Fruit fly (Drosophila melanogaster) whole organism, adult: ENCODE measurements around the gene Trx2.

Experiments
- CG11617 ChIP-seq: fragments of 200-800 bp; sonication (Bioruptor generic); optimal IDR thresholded peaks from 2 replicates; lab custom pipeline; 2017; ENCODE audit warnings: mild to moderate bottlenecking, missing biosample characterization, missing genetic modification reagents, missing genetic modification characterization
- CG12768 ChIP-seq: fragments of 200-800 bp; sonication (Bioruptor generic); optimal IDR thresholded peaks from 2 replicates; lab custom pipeline; 2017; ENCODE audit warnings: missing biosample characterization, missing genetic modification characterization, mild to moderate bottlenecking, moderate library complexity, missing genetic modification reagents
- CG14711 ChIP-seq: fragments of 200-800 bp; sonication (Bioruptor generic); optimal IDR thresholded peaks from 2 replicates; lab custom pipeline; 2018; ENCODE audit warnings: missing biosample characterization, mild to moderate bottlenecking, missing genetic modification characterization, moderate library complexity
- CG1620 ChIP-seq: fragments of 200-800 bp; sonication (Bioruptor generic); optimal IDR thresholded peaks from 2 replicates; lab custom pipeline; 2016; ENCODE audit warnings: missing biosample characterization, missing genetic modification characterization
- CG33017 ChIP-seq: fragments of 200-800 bp; sonication (Bioruptor generic); optimal IDR thresholded peaks from 2 replicates; lab custom pipeline; 2018; ENCODE audit warnings: missing biosample characterization, mild to moderate bottlenecking, missing genetic modification characterization, moderate library complexity
- CG5204 ChIP-seq: fragments of 200-800 bp; sonication (Bioruptor generic); optimal IDR thresholded peaks from 2 replicates; lab custom pipeline; 2016; ENCODE audit warnings: missing biosample characterization, missing genetic modification characterization
- CG7045 ChIP-seq: fragments of 200-800 bp; sonication (Bioruptor generic); optimal IDR thresholded peaks from 2 replicates; lab custom pipeline; 2017; ENCODE audit warnings: missing biosample characterization, mild to moderate bottlenecking, missing genetic modification characterization
- CG7101 ChIP-seq: fragments of 200-800 bp; sonication (Bioruptor generic); optimal IDR thresholded peaks from 2 replicates; lab custom pipeline; 2018; ENCODE audit warnings: missing biosample characterization, mild to moderate bottlenecking, missing genetic modification characterization, moderate library complexity
- Clk ChIP-seq: fragments of 200-800 bp; sonication (Bioruptor generic); optimal IDR thresholded peaks from 2 replicates; lab custom pipeline; 2017; ENCODE audit warnings: missing biosample characterization, missing genetic modification characterization
- Crg-1 ChIP-seq: fragments of 200-800 bp; sonication (Bioruptor generic); optimal IDR thresholded peaks from 2 replicates; lab custom pipeline; 2016; ENCODE audit warnings: missing biosample characterization, missing genetic modification characterization
- Hr96 ChIP-seq: fragments of 200-800 bp; sonication (Bioruptor generic); optimal IDR thresholded peaks from 2 replicates; lab custom pipeline; 2016; ENCODE audit warnings: missing biosample characterization, missing genetic modification characterization
- Mnt ChIP-seq: fragments of 200-800 bp; sonication (Bioruptor generic); optimal IDR thresholded peaks from 2 replicates; lab custom pipeline; 2016; ENCODE audit warnings: missing biosample characterization, mild to moderate bottlenecking, missing genetic modification characterization
- bab1 ChIP-seq: fragments of 200-800 bp; sonication (Bioruptor generic); optimal IDR thresholded peaks from 3 replicates; lab custom pipeline; 2019; ENCODE audit warnings: missing biosample characterization, mild to moderate bottlenecking, missing genetic modification characterization, moderate library complexity
- cic ChIP-seq: fragments of 200-800 bp; sonication (Bioruptor generic); optimal IDR thresholded peaks from 2 replicates; lab custom pipeline; 2017; ENCODE audit warnings: missing biosample characterization, mild to moderate bottlenecking, missing genetic modification characterization, moderate library complexity
- cnc ChIP-seq, 2 experiments: fragments of >200 bp; optimal IDR thresholded peaks; 2 replicates each; lab custom pipeline; 2017
- kay ChIP-seq: fragments of 200-800 bp; sonication (Bioruptor generic); peaks from one replicate; lab custom pipeline; 2016; ENCODE audit warnings: missing biosample characterization, missing genetic modification characterization, borderline replicate concordance
- ovo ChIP-seq: fragments of 200-800 bp; sonication (Bioruptor generic); optimal IDR thresholded peaks from 2 replicates; lab custom pipeline; 2016; ENCODE audit warnings: missing biosample characterization, missing genetic modification characterization
- pad ChIP-seq: fragments of 200-800 bp; sonication (Bioruptor generic); optimal IDR thresholded peaks from 3 replicates; lab custom pipeline; 2017; ENCODE audit warnings: missing biosample characterization, missing genetic modification characterization, mild to moderate bottlenecking, moderate library complexity, missing genetic modification reagents
- tj ChIP-seq: fragments of 200-800 bp; sonication (Bioruptor generic); optimal IDR thresholded peaks from 3 replicates; lab custom pipeline; 2017; ENCODE audit warnings: missing biosample characterization, mild to moderate bottlenecking, missing genetic modification characterization, moderate library complexity
- toe ChIP-seq: fragments of 200-800 bp; sonication (Bioruptor generic); optimal IDR thresholded peaks from 2 replicates; lab custom pipeline; 2016; ENCODE audit warnings: missing biosample characterization, missing genetic modification characterization

Gene Trx2

DNA sequence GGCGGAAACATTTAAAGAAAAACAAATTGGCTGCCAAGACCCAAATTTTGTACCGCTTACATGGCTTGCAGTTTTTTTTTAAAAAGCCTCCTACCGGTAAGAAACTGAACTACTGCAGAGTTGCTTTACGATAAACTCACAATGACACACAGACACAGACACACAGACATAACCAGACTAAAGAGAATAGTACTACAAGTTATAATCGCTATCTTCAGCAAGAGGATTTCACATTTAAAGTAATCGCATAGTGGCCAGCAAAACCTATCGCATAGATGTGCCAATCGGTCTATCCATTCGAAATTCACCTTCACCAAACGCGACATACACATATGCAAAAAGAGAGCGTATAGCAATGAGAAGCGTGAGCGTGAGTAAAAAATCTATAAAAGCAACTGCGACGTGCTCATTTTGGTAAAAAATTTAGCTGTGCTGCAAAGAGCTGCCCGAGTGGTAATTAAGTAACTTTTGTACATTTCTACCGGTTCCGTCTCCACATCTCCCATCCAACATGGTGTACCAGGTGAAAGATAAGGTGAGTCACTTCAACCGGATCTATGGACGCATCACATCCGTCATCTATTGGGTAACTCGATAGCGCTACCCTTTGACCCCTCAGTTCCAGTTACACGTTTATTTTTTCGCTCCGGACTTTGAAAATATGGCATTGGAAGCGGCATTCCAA is at the start of gene Trx2:
Gene Trx2 (plus strand): TSS at position 161 of the 685 bp plus-strand sequence.
- peak; percentile 65 for TF ChIP-seq Hr96 (GFP tag; lab: Kevin White, UChicago)
- no peak for TF ChIP-seq cnc (optimal IDR thresholded peaks at IDR 0.05; lab: Kevin White, UChicago)
- TF ChIP-seq CG5204 (GFP tag; lab: Kevin White, UChicago): no peak
- TF ChIP-seq CG14711 (tag; lab: Kevin White, UChicago): no peak
- TF ChIP-seq CG11617 (GFP tag; lab: Kevin White, UChicago): peak; percentile 13
- peak; percentile 20 for TF ChIP-seq Crg-1 (GFP tag; lab: Kevin White, UChicago)
- peak; percentile 30 for TF ChIP-seq toe (GFP tag; lab: Kevin White, UChicago)
- peak; percentile 18 for TF ChIP-seq kay (GFP tag; lab: Kevin White, UChicago)
- TF ChIP-seq CG7101: no peak
- TF ChIP-seq bab1 (GFP tag; lab: Kevin White, UChicago): peak; percentile 46
- peak; percentile 55 for TF ChIP-seq CG12768
- no peak for TF ChIP-seq CG7045 (GFP tag; lab: Kevin White, UChicago)
- peak; percentile 61 for TF ChIP-seq cic
- TF ChIP-seq Clk (GFP tag; lab: Kevin White, UChicago): no peak
- peak; percentile 27 for TF ChIP-seq tj (GFP tag; lab: Kevin White, UChicago)
- TF ChIP-seq ovo (GFP tag; lab: Kevin White, UChicago): peak; percentile 48
- peak; percentile 77 for TF ChIP-seq Mnt (GFP tag; lab: Kevin White, UChicago)
- peak; percentile 58 for TF ChIP-seq CG1620 (GFP tag; lab: Kevin White, UChicago)
- TF ChIP-seq pad (GFP tag; lab: Kevin White, UChicago): no peak
- TF ChIP-seq CG33017 (tag; lab: Kevin White, UChicago): peak; percentile 64

DNA sequence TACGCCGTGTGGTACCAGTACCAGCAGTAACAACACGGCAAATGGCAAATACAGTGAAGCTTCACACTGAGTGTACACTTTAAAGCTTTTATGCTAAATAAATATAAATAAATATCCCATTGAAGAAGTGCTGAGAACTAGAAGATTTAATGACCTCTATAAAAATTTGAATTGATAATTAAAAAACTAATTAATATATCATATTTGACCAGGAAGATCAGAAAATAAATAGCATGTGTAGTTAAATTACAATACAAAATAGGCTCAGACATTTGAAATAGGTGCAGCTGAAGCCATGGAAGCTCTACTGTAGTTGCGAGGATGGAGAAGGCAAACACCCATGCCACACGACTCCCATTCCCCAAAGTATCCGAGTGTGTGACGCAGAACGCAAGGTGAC is 48.4 kb upstream of the Trx2 start:
- TF ChIP-seq CG7045 (GFP tag; lab: Kevin White, UChicago) (peak; percentile 47), CG12768 (peak; percentile 25), CG7101 (peak; percentile 2), CG33017 (tag; lab: Kevin White, UChicago) (peak; percentile 9), Crg-1 (GFP tag; lab: Kevin White, UChicago) (no peak)

DNA sequence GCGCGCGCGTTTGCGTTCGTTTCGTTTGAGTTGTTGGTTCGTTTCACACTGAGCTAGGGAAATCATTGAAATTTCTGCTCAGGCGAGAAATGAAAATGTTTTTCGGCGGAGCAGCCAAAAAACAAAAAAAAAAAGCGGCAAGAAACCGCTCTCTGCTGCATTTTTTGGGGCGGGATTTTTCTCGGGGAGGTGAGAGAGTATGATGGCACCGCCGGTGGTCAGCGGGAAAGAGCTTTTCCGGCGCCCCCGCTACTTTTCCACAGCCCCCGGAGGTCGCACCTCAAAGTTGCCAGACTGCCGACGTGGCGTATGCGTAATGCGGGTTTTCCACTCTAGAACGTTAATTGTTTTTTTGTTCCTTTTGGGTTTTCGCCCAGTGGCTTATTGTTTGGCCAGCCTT is 47.6 kb upstream of the Trx2 start, which contains the start of gene CG46468:
Gene CG46468 (minus strand): TSS at position 52 of the 400 bp plus-strand sequence.
- no peak for TF ChIP-seq CG33017 (tag; lab: Kevin White, UChicago)
- no peak for TF ChIP-seq CG11617 (GFP tag; lab: Kevin White, UChicago)
- TF ChIP-seq CG14711 (tag; lab: Kevin White, UChicago): no peak
- no peak for TF ChIP-seq Crg-1 (GFP tag; lab: Kevin White, UChicago)
- no peak for TF ChIP-seq CG7101
- no peak for TF ChIP-seq CG5204 (GFP tag; lab: Kevin White, UChicago)
- no peak for TF ChIP-seq kay (GFP tag; lab: Kevin White, UChicago)
- TF ChIP-seq Clk (GFP tag; lab: Kevin White, UChicago): no peak
- no peak for TF ChIP-seq CG7045 (GFP tag; lab: Kevin White, UChicago)
- TF ChIP-seq CG12768: no peak
- no peak for TF ChIP-seq tj (GFP tag; lab: Kevin White, UChicago)
- no peak for TF ChIP-seq toe (GFP tag; lab: Kevin White, UChicago)
- TF ChIP-seq cnc (optimal IDR thresholded peaks at IDR 0.05; lab: Kevin White, UChicago): no peak
- TF ChIP-seq Mnt (GFP tag; lab: Kevin White, UChicago): no peak
- TF ChIP-seq Hr96 (GFP tag; lab: Kevin White, UChicago): no peak
- no peak for TF ChIP-seq CG1620 (GFP tag; lab: Kevin White, UChicago)

DNA sequence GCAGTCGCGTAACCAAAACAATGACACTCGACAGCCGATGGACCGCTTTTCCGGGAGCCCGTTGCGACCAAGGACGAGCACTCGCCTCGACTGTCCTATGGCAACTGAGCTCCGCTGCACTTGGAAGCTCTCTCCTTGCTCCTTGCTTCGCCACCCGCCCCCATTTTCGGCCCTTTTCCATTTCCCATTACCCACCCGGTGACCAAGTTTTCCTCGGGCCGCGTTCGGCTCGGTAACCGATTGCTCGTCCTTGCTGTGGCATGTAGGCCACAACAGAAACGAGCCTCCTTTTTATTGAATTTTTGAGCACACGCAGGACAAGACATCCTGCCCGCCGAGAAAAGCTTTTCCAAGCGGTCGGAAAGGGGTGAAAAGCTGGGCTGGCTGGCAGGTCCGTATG is 46.3 kb upstream of the Trx2 start, which contains the start of gene jp:
Gene jp (minus strand): TSS at position 95 of the 400 bp plus-strand sequence.
- TF ChIP-seq CG5204 (GFP tag; lab: Kevin White, UChicago) (no peak), Hr96 (GFP tag; lab: Kevin White, UChicago) (no peak), pad (GFP tag; lab: Kevin White, UChicago) (no peak), bab1 (GFP tag; lab: Kevin White, UChicago) (no peak), Mnt (GFP tag; lab: Kevin White, UChicago) (no peak), CG12768 (no peak), cic (no peak), CG7045 (GFP tag; lab: Kevin White, UChicago) (no peak), tj (GFP tag; lab: Kevin White, UChicago) (no peak), ovo (GFP tag; lab: Kevin White, UChicago) (no peak)

DNA sequence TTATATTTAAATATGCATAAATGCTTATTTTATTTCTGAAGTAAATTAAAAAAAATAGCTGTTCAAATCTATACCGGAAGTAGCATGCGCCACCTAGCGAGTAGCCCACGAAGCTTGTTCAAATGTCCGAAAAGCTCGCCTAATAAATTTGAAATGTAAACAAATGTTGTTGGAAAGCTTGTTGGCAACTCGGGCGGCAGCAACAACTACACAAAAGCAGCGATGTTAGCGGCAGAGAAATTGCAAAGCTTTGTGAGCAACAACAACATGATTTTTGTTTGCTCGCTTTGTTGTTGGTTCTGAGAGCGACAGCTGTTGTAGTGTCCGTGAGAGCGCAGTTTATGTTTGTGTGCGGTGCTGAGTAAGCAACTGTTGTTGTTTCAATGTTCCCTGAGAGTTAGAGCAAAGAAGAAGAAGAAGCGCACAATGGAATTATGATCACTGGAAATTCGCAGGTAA is 45.5 kb upstream of the Trx2 start:
- peak; percentile 88 for TF ChIP-seq pad (GFP tag; lab: Kevin White, UChicago)
- peak; percentile 96 for TF ChIP-seq bab1 (GFP tag; lab: Kevin White, UChicago)
- peak; percentile 79 for TF ChIP-seq tj (GFP tag; lab: Kevin White, UChicago)
- TF ChIP-seq Mnt (GFP tag; lab: Kevin White, UChicago): peak; percentile 96
- peak; percentile 87 for TF ChIP-seq CG14711 (tag; lab: Kevin White, UChicago)
- TF ChIP-seq CG5204 (GFP tag; lab: Kevin White, UChicago): peak; percentile 94
- TF ChIP-seq Hr96 (GFP tag; lab: Kevin White, UChicago): peak; percentile 92
- TF ChIP-seq CG1620 (GFP tag; lab: Kevin White, UChicago): peak; percentile 92
- peak; percentile 97 for TF ChIP-seq kay (GFP tag; lab: Kevin White, UChicago)
- peak; percentile 98 for TF ChIP-seq Crg-1 (GFP tag; lab: Kevin White, UChicago)
- peak; percentile 96 for TF ChIP-seq CG33017 (tag; lab: Kevin White, UChicago)
- peak; percentile 94 for TF ChIP-seq ovo (GFP tag; lab: Kevin White, UChicago)
- peak; percentile 97 for TF ChIP-seq CG12768
- TF ChIP-seq CG7101: peak; percentile 98
- peak; percentile 75 for TF ChIP-seq Clk (GFP tag; lab: Kevin White, UChicago)
- peak; percentile 89 for TF ChIP-seq cic
- TF ChIP-seq CG7045 (GFP tag; lab: Kevin White, UChicago): peak; percentile 98
- peak; percentile 97 for TF ChIP-seq CG11617 (GFP tag; lab: Kevin White, UChicago)
- TF ChIP-seq cnc (optimal IDR thresholded peaks at IDR 0.05; lab: Kevin White, UChicago): no peak
- TF ChIP-seq toe (GFP tag; lab: Kevin White, UChicago): peak; percentile 92
